Fruit fly (Drosophila melanogaster) Kc167 (cell line): ENCODE data around the gene Ctr9.

Source experiments
- insv ChIP-seq: fragments of >200 bp; optimal IDR thresholded peaks from 3 replicates; lab custom pipeline; 2018; ENCODE audit warnings: missing external identifiers
- psq ChIP-seq: fragments of >200 bp; optimal IDR thresholded peaks from 2 replicates; lab custom pipeline; 2017; ENCODE audit warnings: missing external identifiers

DNA sequence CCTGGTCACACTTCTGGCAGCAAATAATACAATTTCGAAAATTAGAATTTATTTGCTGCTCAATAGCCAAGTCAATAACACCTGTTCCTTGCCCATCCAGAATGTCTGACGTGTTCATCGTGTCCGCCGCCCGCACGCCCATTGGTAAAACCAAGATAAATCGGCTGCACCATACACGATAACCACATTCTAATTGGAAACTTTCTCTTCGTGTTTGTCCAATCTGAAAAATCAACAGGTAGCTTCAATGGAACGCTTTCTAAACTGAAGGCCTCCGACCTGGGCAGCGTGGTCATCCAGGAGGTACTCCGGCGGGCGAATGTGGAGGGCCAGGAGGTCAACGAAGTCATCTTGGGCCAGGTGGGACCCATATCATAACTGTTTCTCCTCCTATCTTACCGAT lies 4.1 kb upstream of the Ctr9 start:
- TF ChIP-seq psq (lab: Kevin White, UChicago): no peak
- TF ChIP-seq insv (lab: Kevin White, UChicago): no peak
